Fruit fly (Drosophila melanogaster) whole organism, prepupa: Measurements from ENCODE around the gene CG18268.

Experiments
- Blimp-1 ChIP-seq: fragments of 200-800 bp; sonication (Bioruptor generic); optimal IDR thresholded peaks from 3 replicates; lab custom pipeline; 2017; ENCODE audit warnings: missing biosample characterization, missing genetic modification characterization, mild to moderate bottlenecking, moderate library complexity, missing genetic modification reagents
- CG10669 ChIP-seq: fragments of 200-800 bp; sonication (Bioruptor generic); optimal IDR thresholded peaks from 3 replicates; lab custom pipeline; 2018; ENCODE audit warnings: missing biosample characterization, mild to moderate bottlenecking, missing genetic modification characterization, moderate library complexity
- CG11294 ChIP-seq: fragments of 200-800 bp; sonication (Bioruptor generic); IDR thresholded peaks from 2 replicates; pipeline ENCODE4 v1.3.6; 2022; ENCODE audit warnings: missing biosample characterization, missing genetic modification characterization
- CG15336 ChIP-seq: fragments of 200-800 bp; sonication (Bioruptor generic); IDR thresholded peaks from 2 replicates; pipeline ENCODE4 v1.3.6; 2022; ENCODE audit warnings: missing biosample characterization, missing genetic modification characterization
- CG1621 ChIP-seq: fragments of 200-800 bp; sonication (Bioruptor generic); optimal IDR thresholded peaks from 3 replicates; lab custom pipeline; 2018; ENCODE audit warnings: missing biosample characterization, mild to moderate bottlenecking, missing genetic modification characterization
- CG16779 ChIP-seq: fragments of 200-800 bp; sonication (Bioruptor generic); optimal IDR thresholded peaks from 3 replicates; lab custom pipeline; 2017; ENCODE audit warnings: missing biosample characterization, mild to moderate bottlenecking, missing genetic modification characterization
- CG3032 ChIP-seq: fragments of 200-800 bp; optimal IDR thresholded peaks from 2 replicates; lab custom pipeline; 2019; ENCODE audit warnings: missing biosample characterization, mild to moderate bottlenecking, missing genetic modification characterization, moderate library complexity
- CG31627 ChIP-seq: fragments of 200-800 bp; sonication (Bioruptor generic); optimal IDR thresholded peaks from 3 replicates; lab custom pipeline; 2016; ENCODE audit warnings: missing biosample characterization, missing genetic modification characterization
- CG34406 ChIP-seq: fragments of 200-800 bp; sonication (Bioruptor generic); optimal IDR thresholded peaks from 3 replicates; lab custom pipeline; 2016; ENCODE audit warnings: missing biosample characterization, missing genetic modification characterization
- CG3919 ChIP-seq: fragments of 200-800 bp; sonication (Bioruptor generic); optimal IDR thresholded peaks from 3 replicates; lab custom pipeline; 2016; ENCODE audit warnings: missing biosample characterization, missing genetic modification characterization
- CG6163 ChIP-seq: fragments of 200-800 bp; sonication (Bioruptor generic); IDR thresholded peaks from 3 replicates; pipeline ENCODE4 v1.3.6; 2022; ENCODE audit warnings: missing biosample characterization, missing genetic modification characterization
- CG6276 ChIP-seq: fragments of 200-800 bp; sonication (Bioruptor generic); optimal IDR thresholded peaks from 2 replicates; lab custom pipeline; 2017; ENCODE audit warnings: missing biosample characterization, mild to moderate bottlenecking, missing genetic modification characterization
- CG6792 ChIP-seq: fragments of 200-800 bp; sonication (Bioruptor generic); optimal IDR thresholded peaks from 3 replicates; lab custom pipeline; 2016; ENCODE audit warnings: missing biosample characterization, missing genetic modification characterization
- CG6808 ChIP-seq: fragments of 200-800 bp; sonication (Bioruptor generic); optimal IDR thresholded peaks from 3 replicates; lab custom pipeline; 2017; ENCODE audit warnings: missing biosample characterization, missing genetic modification characterization, mild to moderate bottlenecking, moderate library complexity, missing genetic modification reagents
- CG6854 ChIP-seq: fragments of 200-800 bp; sonication (Bioruptor generic); optimal IDR thresholded peaks from 2 replicates; lab custom pipeline; 2017; ENCODE audit warnings: missing biosample characterization, mild to moderate bottlenecking, missing genetic modification characterization
- CG7368 ChIP-seq: fragments of 200-800 bp; sonication (Bioruptor generic); optimal IDR thresholded peaks from 3 replicates; lab custom pipeline; 2016; ENCODE audit warnings: missing biosample characterization, missing genetic modification characterization
- CG8119 ChIP-seq: fragments of 200-800 bp; sonication (Bioruptor generic); IDR thresholded peaks from 3 replicates; pipeline ENCODE4 v1.3.6; 2022; ENCODE audit warnings: missing biosample characterization, missing genetic modification characterization
- CG9139 ChIP-seq: fragments of 200-800 bp; sonication (Bioruptor generic); optimal IDR thresholded peaks from 3 replicates; lab custom pipeline; 2017; ENCODE audit warnings: missing biosample characterization, mild to moderate bottlenecking, missing genetic modification characterization
- Eip75B ChIP-seq: fragments of 200-800 bp; sonication (Bioruptor generic); optimal IDR thresholded peaks from 3 replicates; lab custom pipeline; 2016; ENCODE audit warnings: missing biosample characterization, missing genetic modification characterization
- Eip78C ChIP-seq: fragments of 200-800 bp; sonication (Bioruptor generic); peaks from one replicate; lab custom pipeline; 2016; ENCODE audit warnings: missing biosample characterization, missing genetic modification characterization
- Eip93F ChIP-seq: fragments of 200-800 bp; sonication (Bioruptor generic); optimal IDR thresholded peaks from 2 replicates; lab custom pipeline; 2016; ENCODE audit warnings: missing biosample characterization, mild to moderate bottlenecking, missing genetic modification characterization
- Ets21C ChIP-seq: fragments of 200-800 bp; sonication (Bioruptor generic); optimal IDR thresholded peaks from 3 replicates; lab custom pipeline; 2016; ENCODE audit warnings: missing biosample characterization, missing genetic modification characterization
- Hr38 ChIP-seq: sonication (Bioruptor generic); optimal IDR thresholded peaks from 2 replicates; lab custom pipeline; 2016; ENCODE audit warnings: missing biosample characterization, missing genetic modification characterization
- Hr39 ChIP-seq: fragments of 200-800 bp; sonication (Bioruptor generic); optimal IDR thresholded peaks from 2 replicates; lab custom pipeline; 2016; ENCODE audit warnings: missing biosample characterization, missing genetic modification characterization
- Hr4 ChIP-seq: fragments of 200-800 bp; sonication (Bioruptor generic); optimal IDR thresholded peaks from 3 replicates; lab custom pipeline; 2016; ENCODE audit warnings: missing biosample characterization, missing genetic modification characterization
- Lpt ChIP-seq: fragments of 200-800 bp; sonication (Bioruptor generic); optimal IDR thresholded peaks from 3 replicates; lab custom pipeline; 2016; ENCODE audit warnings: missing biosample characterization, missing genetic modification characterization
- OdsH ChIP-seq: fragments of 200-800 bp; sonication (Bioruptor generic); optimal IDR thresholded peaks from 3 replicates; lab custom pipeline; 2016; ENCODE audit warnings: missing biosample characterization, missing genetic modification characterization
- Sox102F ChIP-seq: fragments of 200-800 bp; sonication (Bioruptor generic); optimal IDR thresholded peaks from 2 replicates; lab custom pipeline; 2016; ENCODE audit warnings: missing biosample characterization, mild to moderate bottlenecking, missing genetic modification characterization
- Sox15 ChIP-seq: fragments of 200-800 bp; sonication (Bioruptor generic); optimal IDR thresholded peaks from 3 replicates; lab custom pipeline; 2016; ENCODE audit warnings: missing biosample characterization, missing genetic modification characterization
- achi ChIP-seq: fragments of 200-800 bp; sonication (Bioruptor generic); optimal IDR thresholded peaks from 3 replicates; lab custom pipeline; 2016; ENCODE audit warnings: missing biosample characterization, missing genetic modification characterization
- cyc ChIP-seq: fragments of 200-800 bp; sonication (Bioruptor generic); optimal IDR thresholded peaks from 3 replicates; lab custom pipeline; 2016; ENCODE audit warnings: missing biosample characterization, missing genetic modification characterization
- dsx ChIP-seq: fragments of 200-800 bp; optimal IDR thresholded peaks from 3 replicates; lab custom pipeline; 2019; ENCODE audit warnings: missing biosample characterization, mild to moderate bottlenecking, missing genetic modification characterization, moderate library complexity; ENCODE audit not compliant: poor library complexity, severe bottlenecking
- eg ChIP-seq: fragments of 200-800 bp; sonication (Bioruptor generic); IDR thresholded peaks from 3 replicates; pipeline ENCODE4 v1.3.6; 2022; ENCODE audit warnings: missing biosample characterization, missing genetic modification characterization
- esn ChIP-seq: fragments of 200-800 bp; sonication (Bioruptor generic); optimal IDR thresholded peaks from 2 replicates; lab custom pipeline; 2016; ENCODE audit warnings: missing biosample characterization, mild to moderate bottlenecking, missing genetic modification characterization, moderate library complexity
- fd59A ChIP-seq: fragments of 200-800 bp; sonication (Bioruptor generic); optimal IDR thresholded peaks from 2 replicates; lab custom pipeline; 2017; ENCODE audit warnings: missing biosample characterization, mild to moderate bottlenecking, missing genetic modification characterization, missing genetic modification reagents
- fkh ChIP-seq: fragments of 200-800 bp; sonication (Bioruptor generic); optimal IDR thresholded peaks from 3 replicates; lab custom pipeline; 2017; ENCODE audit warnings: missing biosample characterization, mild to moderate bottlenecking, missing genetic modification characterization, moderate library complexity
- lz ChIP-seq: fragments of 200-800 bp; sonication (Bioruptor generic); optimal IDR thresholded peaks from 3 replicates; lab custom pipeline; 2016; ENCODE audit warnings: missing biosample characterization, missing genetic modification characterization
- net ChIP-seq: fragments of 200-800 bp; sonication (Bioruptor generic); optimal IDR thresholded peaks from 3 replicates; lab custom pipeline; 2016; ENCODE audit warnings: missing biosample characterization, missing genetic modification characterization
- pdm3 ChIP-seq: fragments of 200-800 bp; sonication (Bioruptor generic); optimal IDR thresholded peaks from 3 replicates; lab custom pipeline; 2016; ENCODE audit warnings: missing biosample characterization, missing genetic modification characterization
- salr ChIP-seq, 2 experiments: fragments of 200-800 bp; sonication (Bioruptor generic); optimal IDR thresholded peaks; 3 replicates each; lab custom pipeline; 2016 to 2018; ENCODE audit warnings: missing biosample characterization in 2 of 2, missing genetic modification characterization in 2 of 2, mild to moderate bottlenecking in 1 of 2
- spab ChIP-seq: fragments of 200-800 bp; sonication (Bioruptor generic); optimal IDR thresholded peaks from 2 replicates; lab custom pipeline; 2017; ENCODE audit warnings: missing biosample characterization, mild to moderate bottlenecking, missing genetic modification characterization, missing genetic modification reagents
- ss ChIP-seq, 2 experiments: fragments of 200-800 bp; sonication (Bioruptor generic); optimal IDR thresholded peaks; 2 replicates in 1 of 2; 3 replicates in 1 of 2; lab custom pipeline; 2017 to 2018; ENCODE audit warnings: mild to moderate bottlenecking in 2 of 2, missing biosample characterization in 2 of 2, missing genetic modification characterization in 2 of 2, moderate library complexity in 1 of 2
- svp ChIP-seq: fragments of 200-800 bp; sonication (Bioruptor generic); peaks from one replicate; lab custom pipeline; 2016; ENCODE audit warnings: missing biosample characterization, missing genetic modification characterization
- vri ChIP-seq: fragments of 200-800 bp; sonication (Bioruptor generic); optimal IDR thresholded peaks from 3 replicates; lab custom pipeline; 2016; ENCODE audit warnings: missing biosample characterization, mild to moderate bottlenecking, missing genetic modification characterization

CG18268 gene

DNA sequence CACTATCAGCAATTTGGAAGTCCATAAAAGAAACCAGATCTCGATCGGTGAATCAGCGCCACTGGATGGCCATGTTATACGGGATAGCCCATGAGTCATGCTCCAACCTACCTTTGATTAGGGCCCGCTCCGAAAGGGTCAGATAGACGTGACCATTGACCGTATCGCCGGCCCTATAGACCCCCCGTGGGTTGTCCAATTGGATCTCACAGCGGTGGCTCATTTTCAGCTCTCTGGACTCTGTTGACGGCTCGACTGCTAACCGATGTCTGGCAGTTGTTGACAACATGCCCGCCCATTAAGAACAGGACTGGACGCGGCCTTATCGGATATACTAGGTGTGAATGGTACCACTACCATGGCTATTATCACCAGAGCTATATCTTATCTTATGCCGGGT lies 5.7 kb downstream of the CG18268 start, which contains the start of gene CG18744:
CG18744 (minus strand) TSS at position 247 of the 400 bp plus-strand sequence.
- TF ChIP-seq svp (GFP tag; lab: Kevin White, UChicago), result peak; percentile 61
- no peak for TF ChIP-seq CG6854
- TF ChIP-seq Blimp-1 (GFP tag; lab: Kevin White, UChicago), result no peak
- TF ChIP-seq Hr38 (GFP tag; lab: Kevin White, UChicago), result no peak
- TF ChIP-seq dsx (GFP tag; lab: Kevin White, UChicago), result no peak
- no peak for TF ChIP-seq spab (GFP tag; lab: Kevin White, UChicago)
- TF ChIP-seq vri, result peak; percentile 16
- TF ChIP-seq fkh (GFP tag; lab: Kevin White, UChicago), result no peak
- no peak for TF ChIP-seq Eip78C (GFP tag; lab: Kevin White, UChicago)
- no peak for TF ChIP-seq ss (GFP tag; optimal IDR thresholded peaks at IDR 0.05; lab: Kevin White, UChicago)
- no peak for TF ChIP-seq OdsH
- no peak for TF ChIP-seq CG6276 (GFP tag; lab: Kevin White, UChicago)
- no peak for TF ChIP-seq Sox102F (GFP tag; lab: Kevin White, UChicago)
- no peak for TF ChIP-seq Hr4
- TF ChIP-seq, all 60 proteins: peak for 2

DNA sequence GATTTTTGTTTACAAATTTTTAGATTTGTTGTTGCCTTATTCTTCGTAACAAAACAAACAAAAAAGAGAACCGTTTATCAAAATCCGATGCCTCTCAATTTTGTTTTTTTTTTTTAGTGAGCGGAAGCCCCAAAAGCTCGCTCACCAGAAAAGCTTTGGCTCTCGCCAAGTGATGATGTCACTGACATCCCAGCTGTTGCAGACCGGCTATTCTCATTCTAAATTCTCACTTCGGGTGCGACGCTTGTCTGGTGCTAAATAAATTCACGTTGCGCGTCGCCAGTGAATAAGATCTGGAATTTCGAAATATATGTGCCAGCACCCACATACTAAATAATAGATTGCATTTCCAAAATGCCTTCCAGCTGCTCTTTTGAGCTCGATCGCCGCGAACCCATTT lies 10.4 kb downstream of the CG18268 start, which contains the start of gene CG2641:
CG2641 (plus strand) TSS at position 215 of the 400 bp plus-strand sequence.
- TF ChIP-seq fkh (GFP tag; lab: Kevin White, UChicago), result peak; percentile 22
- peak; percentile 24 for TF ChIP-seq achi (GFP tag; lab: Kevin White, UChicago)
- peak; percentile 51 for TF ChIP-seq svp (GFP tag; lab: Kevin White, UChicago)
- no peak for TF ChIP-seq CG6792 (GFP tag; lab: Kevin White, UChicago)
- TF ChIP-seq CG6163 (GFP tag; lab: Robert Waterston, UW), result peak; percentile 94
- TF ChIP-seq net (GFP tag; lab: Kevin White, UChicago), result peak; percentile 65
- TF ChIP-seq Eip78C (GFP tag; lab: Kevin White, UChicago), result peak; percentile 59
- TF ChIP-seq CG7368 (GFP tag; lab: Kevin White, UChicago), result peak; percentile 18
- no peak for TF ChIP-seq Ets21C (GFP tag; lab: Kevin White, UChicago)
- no peak for TF ChIP-seq CG11294 (GFP tag; lab: Robert Waterston, UW)
- peak; percentile 28 for TF ChIP-seq pdm3 (GFP tag; lab: Kevin White, UChicago)
- peak; percentile 90 for TF ChIP-seq CG15336 (GFP tag; lab: Robert Waterston, UW)
- TF ChIP-seq vri, result peak; percentile 67
- no peak for TF ChIP-seq Blimp-1 (GFP tag; lab: Kevin White, UChicago)
- TF ChIP-seq salr (GFP tag; optimal IDR thresholded peaks at IDR 0.05; lab: Kevin White, UChicago), result peak in 1 of 2 experiments; percentile 27
- no peak for TF ChIP-seq Eip93F
- peak; percentile 75 for TF ChIP-seq CG6276 (GFP tag; lab: Kevin White, UChicago)
- peak; percentile 3 for TF ChIP-seq Lpt (GFP tag; lab: Kevin White, UChicago)
- no peak for TF ChIP-seq esn (GFP tag; lab: Kevin White, UChicago)
- TF ChIP-seq Hr38 (GFP tag; lab: Kevin White, UChicago), result no peak
- TF ChIP-seq Hr4, result no peak
- TF ChIP-seq CG16779, result peak; percentile 74
- no peak for TF ChIP-seq lz (GFP tag; lab: Kevin White, UChicago)
- peak; percentile 16 for TF ChIP-seq spab (GFP tag; lab: Kevin White, UChicago)
- TF ChIP-seq CG31627, result no peak
- TF ChIP-seq Sox102F (GFP tag; lab: Kevin White, UChicago), result peak; percentile 25
- peak; percentile 89 for TF ChIP-seq CG8119 (GFP tag; lab: Robert Waterston, UW)
- TF ChIP-seq fd59A (GFP tag; lab: Kevin White, UChicago), result peak; percentile 3
- TF ChIP-seq CG9139 (GFP tag; lab: Kevin White, UChicago), result peak; percentile 48
- no peak for TF ChIP-seq Hr39 (GFP tag; lab: Kevin White, UChicago)
- TF ChIP-seq CG3032, result no peak
- no peak for TF ChIP-seq CG6854
- no peak for TF ChIP-seq Eip75B (GFP tag; lab: Kevin White, UChicago)
- peak in 1 of 2 experiments; percentile 58 for TF ChIP-seq ss (GFP tag; optimal IDR thresholded peaks at IDR 0.05; lab: Kevin White, UChicago)
- no peak for TF ChIP-seq Sox15 (GFP tag; lab: Kevin White, UChicago)
- peak; percentile 31 for TF ChIP-seq CG1621 (tag; lab: Kevin White, UChicago)
- peak; percentile 45 for TF ChIP-seq CG6808 (GFP tag; lab: Kevin White, UChicago)
- TF ChIP-seq eg (GFP tag; lab: Robert Waterston, UW), result peak; percentile 92
- TF ChIP-seq OdsH, result no peak
- peak; percentile 14 for TF ChIP-seq CG34406 (GFP tag; lab: Kevin White, UChicago)
- no peak for TF ChIP-seq CG3919 (GFP tag; lab: Kevin White, UChicago)
- no peak for TF ChIP-seq cyc (GFP tag; lab: Kevin White, UChicago)
- peak; percentile 31 for TF ChIP-seq CG10669 (GFP tag; lab: Kevin White, UChicago)
